Worm (Caenorhabditis elegans) whole organism, mixed stage, embryonic: ENCODE data around the gene T13C2.3.

ENCODE experiments used
- M03D4.4 ChIP-seq: sonication (generic microtip); optimal IDR thresholded peaks from 2 replicates; lab custom pipeline; 2017; ENCODE audit warnings: mild to moderate bottlenecking, missing genetic modification characterization, missing compliant biosample characterization
- blmp-1 ChIP-seq: fragments of 150-350 bp; optimal IDR thresholded peaks from 2 replicates; lab custom pipeline; 2014; ENCODE audit warnings: missing biosample characterization, missing genetic modification characterization
- ceh-43 ChIP-seq: fragments of 200-800 bp; sonication (Bioruptor generic); optimal IDR thresholded peaks from 2 replicates; lab custom pipeline; 2018; ENCODE audit warnings: mild to moderate bottlenecking, missing genetic modification characterization, moderate library complexity, missing compliant biosample characterization
- ceh-83 ChIP-seq: fragments of 200-800 bp; sonication (Bioruptor generic); optimal IDR thresholded peaks from 2 replicates; lab custom pipeline; 2018; ENCODE audit warnings: mild to moderate bottlenecking, missing genetic modification characterization, missing compliant biosample characterization
- elt-1 ChIP-seq: sonication (generic microtip); optimal IDR thresholded peaks from 2 replicates; lab custom pipeline; 2017; ENCODE audit warnings: missing genetic modification characterization, mild to moderate bottlenecking, missing compliant biosample characterization, antibody characterized with exemption, moderate library complexity, borderline replicate concordance; ENCODE audit not compliant: insufficient read depth
- elt-3 ChIP-seq: fragments of 150-350 bp; optimal IDR thresholded peaks from 2 replicates; lab custom pipeline; 2014; ENCODE audit warnings: missing biosample characterization, missing genetic modification characterization
- flh-1 ChIP-seq: fragments of 200-800 bp; sonication (Bioruptor generic); optimal IDR thresholded peaks from 2 replicates; lab custom pipeline; 2018; ENCODE audit warnings: mild to moderate bottlenecking, missing genetic modification characterization, moderate library complexity, missing compliant biosample characterization
- ham-2 ChIP-seq: fragments of 200-800 bp; sonication (Bioruptor generic); optimal IDR thresholded peaks from 2 replicates; lab custom pipeline; 2018; ENCODE audit warnings: mild to moderate bottlenecking, missing genetic modification characterization, missing compliant biosample characterization
- nhr-237 ChIP-seq: fragments of 150-350 bp; optimal IDR thresholded peaks from 2 replicates; lab custom pipeline; 2014; ENCODE audit warnings: missing biosample characterization, missing genetic modification characterization
- pha-4 ChIP-seq: fragments of 150-350 bp; optimal IDR thresholded peaks from 2 replicates; lab custom pipeline; 2018; ENCODE audit warnings: missing biosample characterization, missing genetic modification reagents, missing genetic modification characterization
- unc-39 ChIP-seq: fragments of 150-350 bp; optimal IDR thresholded peaks from 2 replicates; lab custom pipeline; 2014; ENCODE audit warnings: missing biosample characterization, missing genetic modification characterization
- unc-62 ChIP-seq: fragments of 150-350 bp; optimal IDR thresholded peaks from 2 replicates; lab custom pipeline; 2014; ENCODE audit warnings: missing biosample characterization, missing genetic modification reagents, missing genetic modification characterization
- ztf-11 ChIP-seq: fragments of 150-350 bp; optimal IDR thresholded peaks from 2 replicates; lab custom pipeline; 2014; ENCODE audit warnings: missing biosample characterization, missing genetic modification characterization

- TF ChIP-seq ceh-83 (GFP tag; lab: Kevin White, UChicago) (no peak), nhr-237 (no peak), M03D4.4 (tag; lab: Kevin White, UChicago) (no peak), elt-3 (no peak), flh-1 (GFP tag; lab: Kevin White, UChicago) (no peak), unc-62 (no peak), pha-4 (tag; lab: Kevin White, UChicago) (no peak), elt-1 (no peak), ham-2 (no peak), ceh-43 (no peak), ztf-11 (no peak), blmp-1 (tag; lab: Kevin White, UChicago) (no peak), unc-39 (tag; lab: Kevin White, UChicago) (no peak)
Observed at ce11 chrII:6801262-6801661, 12.2 kb downstream of the T13C2.3 start.
